Worm (Caenorhabditis elegans) whole organism, young adult: ENCODE measurements around the gene idhb-1.

Source experiments
- F23B12.7 ChIP-seq: sonication (generic microtip); optimal IDR thresholded peaks from 2 replicates; lab custom pipeline; 2017; ENCODE audit warnings: missing genetic modification characterization, mild to moderate bottlenecking, missing compliant biosample characterization, antibody characterized with exemption, moderate library complexity; ENCODE audit not compliant: insufficient read depth
- F33H1.4 ChIP-seq: fragments of 200-800 bp; sonication (Bioruptor generic); IDR thresholded peaks from 2 replicates; pipeline ENCODE4 v1.3.6; 2022; ENCODE audit warnings: missing genetic modification reagents, missing genetic modification characterization, missing compliant biosample characterization
- F52B5.7 ChIP-seq: sonication (generic microtip); optimal IDR thresholded peaks from 2 replicates; lab custom pipeline; 2016; ENCODE audit warnings: mild to moderate bottlenecking, missing genetic modification characterization, missing compliant biosample characterization
- F57C9.4 ChIP-seq: sonication (generic microtip); optimal IDR thresholded peaks from 2 replicates; lab custom pipeline; 2017; ENCODE audit warnings: mild to moderate bottlenecking, missing genetic modification characterization, missing compliant biosample characterization
- Y53F4B.3 ChIP-seq: fragments of 200-800 bp; sonication (Bioruptor generic); IDR thresholded peaks from 2 replicates; pipeline ENCODE4 v1.3.6; 2022; ENCODE audit warnings: missing genetic modification reagents, missing genetic modification characterization, missing compliant biosample characterization
- aptf-2 ChIP-seq: fragments of 200-800 bp; sonication (Bioruptor generic); conservative IDR thresholded peaks from 2 replicates; pipeline ENCODE4 v1.3.6; 2022; ENCODE audit warnings: missing genetic modification reagents, missing genetic modification characterization, missing compliant biosample characterization
- attf-3 ChIP-seq: fragments of 200-800 bp; sonication (Bioruptor generic); conservative IDR thresholded peaks from 2 replicates; pipeline ENCODE4 v1.3.6; 2022; ENCODE audit warnings: missing genetic modification reagents, missing genetic modification characterization, missing compliant biosample characterization
- attf-6 ChIP-seq: fragments of 200-800 bp; sonication (Bioruptor generic); IDR thresholded peaks from 2 replicates; pipeline ENCODE4 v1.3.6; 2022; ENCODE audit warnings: missing genetic modification reagents, missing genetic modification characterization, missing compliant biosample characterization
- bed-1 ChIP-seq: fragments of 200-800 bp; sonication (Bioruptor generic); IDR thresholded peaks from 2 replicates; pipeline ENCODE4 v1.3.6; 2022; ENCODE audit warnings: missing genetic modification reagents, missing genetic modification characterization, missing compliant biosample characterization
- ccch-3 ChIP-seq: fragments of 200-800 bp; sonication (Bioruptor generic); optimal IDR thresholded peaks from 2 replicates; lab custom pipeline; 2018; ENCODE audit warnings: mild to moderate bottlenecking, missing genetic modification characterization, missing compliant biosample characterization
- cebp-1 ChIP-seq, 2 experiments: fragments of 200-800 bp in 1 of 2; sonication (Bioruptor generic) in 1 of 2; sonication (generic microtip) in 1 of 2; IDR thresholded peaks in 1 of 2; optimal IDR thresholded peaks in 1 of 2; 2 replicates each; pipeline versions ENCODE4 v1.3.6 to Lab custom; 2017 to 2022; ENCODE audit warnings: missing compliant biosample characterization in 2 of 2, missing genetic modification characterization in 2 of 2, mild to moderate bottlenecking in 1 of 2, missing genetic modification reagents in 1 of 2, moderate library complexity in 1 of 2
- ceh-58 ChIP-seq: fragments of 200-800 bp; sonication (Bioruptor generic); IDR thresholded peaks from 2 replicates; pipeline ENCODE4 v1.3.6; 2022; ENCODE audit warnings: missing genetic modification characterization, missing compliant biosample characterization
- ceh-79 ChIP-seq: sonication (generic microtip); optimal IDR thresholded peaks from 2 replicates; lab custom pipeline; 2017; ENCODE audit warnings: mild to moderate bottlenecking, missing genetic modification characterization, missing compliant biosample characterization
- chd-7 ChIP-seq: sonication (generic microtip); optimal IDR thresholded peaks from 2 replicates; lab custom pipeline; 2016; ENCODE audit warnings: mild to moderate bottlenecking, missing genetic modification characterization, moderate library complexity, missing compliant biosample characterization
- dpff-1 ChIP-seq: sonication (generic microtip); optimal IDR thresholded peaks from 2 replicates; lab custom pipeline; 2017; ENCODE audit warnings: mild to moderate bottlenecking, missing genetic modification characterization, missing compliant biosample characterization
- dpl-1 ChIP-seq: fragments of 150-350 bp; optimal IDR thresholded peaks from 2 replicates; lab custom pipeline; 2014; ENCODE audit warnings: missing biosample characterization, missing genetic modification reagents, missing genetic modification characterization
- egrh-3 ChIP-seq: fragments of 200-800 bp; sonication (Bioruptor generic); IDR thresholded peaks from 2 replicates; pipeline ENCODE4 v1.3.6; 2022; ENCODE audit warnings: missing genetic modification reagents, missing genetic modification characterization, missing compliant biosample characterization
- fkh-3 ChIP-seq: sonication (generic microtip); optimal IDR thresholded peaks from 2 replicates; lab custom pipeline; 2016; ENCODE audit warnings: mild to moderate bottlenecking, missing genetic modification characterization, missing compliant biosample characterization
- hlh-12 ChIP-seq: sonication (generic microtip); optimal IDR thresholded peaks from 2 replicates; lab custom pipeline; 2016; ENCODE audit warnings: missing genetic modification characterization, missing compliant biosample characterization
- hmg-1.2 ChIP-seq: fragments of 200-800 bp; sonication (Bioruptor generic); IDR thresholded peaks from 2 replicates; pipeline ENCODE4 v1.3.6; 2022; ENCODE audit warnings: missing genetic modification reagents, missing genetic modification characterization, missing compliant biosample characterization
- hmg-20 ChIP-seq: fragments of 200-800 bp; sonication (Bioruptor generic); IDR thresholded peaks from 2 replicates; pipeline ENCODE4 v1.3.6; 2022; ENCODE audit warnings: missing genetic modification reagents, missing genetic modification characterization, missing compliant biosample characterization
- hrde-1 ChIP-seq: sonication (generic microtip); optimal IDR thresholded peaks from 2 replicates; lab custom pipeline; 2016; ENCODE audit warnings: missing genetic modification characterization, mild to moderate bottlenecking, missing compliant biosample characterization, moderate library complexity, missing genotype, missing genetic modification reagents, borderline replicate concordance
- let-607 ChIP-seq, 2 experiments: fragments of 200-800 bp in 1 of 2; sonication (Bioruptor generic) in 1 of 2; sonication (generic microtip) in 1 of 2; optimal IDR thresholded peaks; 2 replicates each; lab custom pipeline; 2016 to 2018; ENCODE audit warnings: mild to moderate bottlenecking in 2 of 2, missing compliant biosample characterization in 2 of 2, missing genetic modification characterization in 2 of 2, moderate library complexity in 2 of 2, missing genotype in 1 of 2
- lin-35 ChIP-seq, 3 experiments: fragments of 150-350 bp in 2 of 3; sonication (generic microtip) in 1 of 3; optimal IDR thresholded peaks; 2 replicates each; lab custom pipeline; 2014 to 2018; ENCODE audit warnings: missing biosample characterization in 3 of 3, missing genetic modification characterization in 3 of 3, missing genetic modification reagents in 3 of 3
- lin-40 ChIP-seq: sonication (generic microtip); optimal IDR thresholded peaks from 2 replicates; lab custom pipeline; 2016; ENCODE audit warnings: missing genetic modification characterization, mild to moderate bottlenecking, missing compliant biosample characterization, missing genotype, missing genetic modification reagents
- lsl-1 ChIP-seq: fragments of 200-800 bp; sonication (Bioruptor generic); optimal IDR thresholded peaks from 2 replicates; lab custom pipeline; 2018; ENCODE audit warnings: mild to moderate bottlenecking, missing genetic modification characterization, moderate library complexity, missing compliant biosample characterization
- lsy-27 ChIP-seq: sonication (generic microtip); optimal IDR thresholded peaks from 2 replicates; lab custom pipeline; 2017; ENCODE audit warnings: missing genetic modification characterization, mild to moderate bottlenecking, missing compliant biosample characterization, antibody characterized with exemption, missing genotype, borderline replicate concordance; ENCODE audit not compliant: insufficient read depth
- madf-10 ChIP-seq: sonication (generic microtip); optimal IDR thresholded peaks from 2 replicates; lab custom pipeline; 2016; ENCODE audit warnings: mild to moderate bottlenecking, missing genetic modification characterization, missing compliant biosample characterization
- madf-6 ChIP-seq: fragments of 200-800 bp; sonication (Bioruptor generic); IDR thresholded peaks from 2 replicates; pipeline ENCODE4 v1.3.6; 2022; ENCODE audit warnings: missing genetic modification reagents, missing genetic modification characterization, missing compliant biosample characterization
- madf-8 ChIP-seq: fragments of 200-800 bp; sonication (Bioruptor generic); conservative IDR thresholded peaks from 2 replicates; pipeline ENCODE4 v1.3.6; 2022; ENCODE audit warnings: missing genetic modification reagents, missing genetic modification characterization, missing compliant biosample characterization
- nfya-2 ChIP-seq: fragments of 200-800 bp; sonication (Bioruptor generic); IDR thresholded peaks from 2 replicates; pipeline ENCODE4 v1.3.6; 2022; ENCODE audit warnings: missing genetic modification reagents, missing genetic modification characterization, missing compliant biosample characterization
- nhr-120 ChIP-seq: fragments of 200-800 bp; sonication (Bioruptor generic); IDR thresholded peaks from 2 replicates; pipeline ENCODE4 v1.3.6; 2022; ENCODE audit warnings: missing genetic modification characterization, missing compliant biosample characterization
- snpc-1.1 ChIP-seq: sonication (generic microtip); optimal IDR thresholded peaks from 2 replicates; lab custom pipeline; 2017; ENCODE audit warnings: missing genetic modification characterization, mild to moderate bottlenecking, missing compliant biosample characterization, antibody characterized with exemption, moderate library complexity, missing genotype, missing genetic modification reagents; ENCODE audit not compliant: insufficient read depth
- snpc-3.4 ChIP-seq: sonication (generic microtip); optimal IDR thresholded peaks from 2 replicates; lab custom pipeline; 2017; ENCODE audit warnings: missing genetic modification characterization, mild to moderate bottlenecking, missing compliant biosample characterization, antibody characterized with exemption, moderate library complexity, missing genotype, missing genetic modification reagents
- sptf-2 ChIP-seq: fragments of 200-800 bp; sonication (Bioruptor generic); optimal IDR thresholded peaks from 2 replicates; lab custom pipeline; 2018; ENCODE audit warnings: mild to moderate bottlenecking, missing genetic modification characterization, missing compliant biosample characterization
- tbp1 ChIP-seq: fragments of 200-800 bp; sonication (Bioruptor generic); optimal IDR thresholded peaks from 2 replicates; lab custom pipeline; 2018; ENCODE audit warnings: mild to moderate bottlenecking, missing genetic modification characterization, missing compliant biosample characterization
- unc-130 ChIP-seq: sonication (generic microtip); optimal IDR thresholded peaks from 2 replicates; lab custom pipeline; 2016; ENCODE audit warnings: missing genetic modification reagents, missing genetic modification characterization, missing compliant biosample characterization
- zfh-2 ChIP-seq: fragments of 200-800 bp; sonication (Bioruptor generic); conservative IDR thresholded peaks from 2 replicates; pipeline ENCODE4 v1.3.6; 2022; ENCODE audit warnings: missing genetic modification reagents, missing genetic modification characterization, missing compliant biosample characterization
- zim-3 ChIP-seq: sonication (generic microtip); optimal IDR thresholded peaks from 2 replicates; lab custom pipeline; 2017; ENCODE audit warnings: mild to moderate bottlenecking, missing genetic modification characterization, moderate library complexity, missing compliant biosample characterization
- ztf-28 ChIP-seq: fragments of 200-800 bp; sonication (Bioruptor generic); IDR thresholded peaks from 2 replicates; pipeline ENCODE4 v1.3.6; 2022; ENCODE audit warnings: missing genetic modification reagents, missing genetic modification characterization, missing compliant biosample characterization

Gene idhb-1

ce11 chrX:14134883-14135282 lies 39.0 kb downstream of the idhb-1 start (continued):
- TF ChIP-seq nfya-2 (no peak), ztf-28 (GFP tag; lab: Robert Waterston, UW) (0 out of 2 replicates have a peak, but pooled peaks have one; percentile 44), tbp1 (GFP tag; lab: Kevin White, UChicago) (peak; percentile 92), Y53F4B.3 (peak; percentile 44; the same call in 1 of the 2 replicates), zim-3 (tag; lab: Kevin White, UChicago) (no peak), attf-6 (0 out of 2 replicates have a peak, but pooled peaks have one; percentile 50), nhr-120 (GFP tag; lab: Robert Waterston, UW) (no peak), lin-40 (tag; lab: Kevin White, UChicago) (no peak), hrde-1 (tag; lab: Kevin White, UChicago) (no peak)
- TF ChIP-seq, all 124 proteins: peak for 24

- TF ChIP-seq dpff-1 = no peak
- TF ChIP-seq ceh-58 (GFP tag; lab: Robert Waterston, UW) = no peak
- no peak for TF ChIP-seq chd-7
- TF ChIP-seq ceh-79 (tag; lab: Kevin White, UChicago) = no peak
- no peak for TF ChIP-seq attf-3
- no peak for TF ChIP-seq F52B5.7 (tag; lab: Kevin White, UChicago)
- no peak for TF ChIP-seq unc-130 (GFP tag; lab: Kevin White, UChicago)
- no peak for TF ChIP-seq madf-6 (GFP tag; lab: Robert Waterston, UW)
- no peak for TF ChIP-seq F57C9.4 (tag; lab: Kevin White, UChicago)
- no peak for TF ChIP-seq lsy-27
- no peak for TF ChIP-seq lsl-1 (GFP tag; lab: Kevin White, UChicago)
- TF ChIP-seq, all 124 proteins: peak for 0
Measured at ce11 chrX:14134244-14134643, 39.6 kb downstream of the idhb-1 start, which contains the start of gene F28H6.8. TSS of gene F28H6.8 (minus strand) at chrX:14134344.

ce11 chrX:14132677-14133076 lies 41.2 kb downstream of the idhb-1 start:
- no peak for TF ChIP-seq cebp-1 (GFP tag; IDR thresholded peaks at IDR 0.05; lab: Robert Waterston, UW)
- no peak for TF ChIP-seq cebp-1 (tag; optimal IDR thresholded peaks at IDR 0.05; lab: Kevin White, UChicago)

- no peak for TF ChIP-seq egrh-3 (GFP tag; lab: Robert Waterston, UW)
- TF ChIP-seq lsl-1 (GFP tag; lab: Kevin White, UChicago) = no peak
- TF ChIP-seq F23B12.7 (tag; lab: Kevin White, UChicago) = no peak
- no peak for TF ChIP-seq attf-3
- no peak for TF ChIP-seq sptf-2 (GFP tag; lab: Kevin White, UChicago)
- no peak for TF ChIP-seq hmg-20
- TF ChIP-seq madf-8 = no peak
- TF ChIP-seq aptf-2 (GFP tag; lab: Robert Waterston, UW) = no peak
- TF ChIP-seq let-607 (tag; optimal IDR thresholded peaks at IDR 0.05; lab: Kevin White, UChicago) = no peak
Measured at ce11 chrX:14131476-14131875, 42.4 kb downstream of the idhb-1 start.

- TF ChIP-seq lin-35 (GFP tag; optimal IDR thresholded peaks at IDR 0.05; lab: Kevin White, UChicago) = no peak
- peak; percentile 92 for TF ChIP-seq zfh-2 (GFP tag; lab: Robert Waterston, UW)
- TF ChIP-seq F33H1.4 (GFP tag; lab: Robert Waterston, UW) = no peak
- TF ChIP-seq ceh-58 (GFP tag; lab: Robert Waterston, UW) = no peak
- TF ChIP-seq madf-6 (GFP tag; lab: Robert Waterston, UW) = 0 out of 2 replicates have a peak, but pooled peaks have one; percentile 26
- TF ChIP-seq hlh-12 (tag; lab: Kevin White, UChicago) = no peak
- TF ChIP-seq bed-1 (GFP tag; lab: Robert Waterston, UW) = no peak
- TF ChIP-seq fkh-3 (tag; lab: Kevin White, UChicago) = no peak
- TF ChIP-seq let-607 (tag; optimal IDR thresholded peaks at IDR 0.05; lab: Kevin White, UChicago) = no peak
- TF ChIP-seq snpc-3.4 (tag; lab: Kevin White, UChicago) = no peak
- peak; percentile 25 for TF ChIP-seq madf-10 (tag; lab: Kevin White, UChicago)
- TF ChIP-seq hmg-1.2 (GFP tag; lab: Robert Waterston, UW) = peak; percentile 80; the same call in 1 of the 2 replicates
- TF ChIP-seq dpl-1 (GFP tag; lab: Kevin White, UChicago) = no peak
- TF ChIP-seq snpc-1.1 = no peak
- TF ChIP-seq ccch-3 (GFP tag; lab: Kevin White, UChicago) = no peak
Measured at ce11 chrX:14127291-14127922, 46.5 kb downstream of the idhb-1 start, which contains the start of gene F28H6.4. TSS of gene F28H6.4 (plus strand) at chrX:14127872.
